Worm (Caenorhabditis elegans): Measurements from ENCODE around the gene K07F5.22.
"Not testable (repeated sequence)": the region's sequence is repeated elsewhere in the genome, so short reads cannot be mapped to it uniquely, and the experiment has no call there.

Gene K07F5.22

ce11 chrIV:9889857-9890256, 25.0 kb downstream of the K07F5.22 start, which contains the start of gene ttbk-3:
Gene ttbk-3, minus strand, starts transcription at chrIV:9889957.
- TF ChIP-seq ref-2 (tag; optimal IDR thresholded peaks at IDR 0.05) (no peak), ceh-6 (GFP tag; optimal IDR thresholded peaks at IDR 0.05) (no peak), nfya-1 (tag; optimal IDR thresholded peaks at IDR 0.05) (no peak), pax-1 (tag; optimal IDR thresholded peaks at IDR 0.05) (no peak), Y22D7AL.16 (tag; optimal IDR thresholded peaks at IDR 0.05) (no peak), npax-4 (tag; optimal IDR thresholded peaks at IDR 0.05) (no peak), dmd-4 (tag; optimal IDR thresholded peaks at IDR 0.05; ENCODE audit: borderline replicate concordance) (no peak), unc-3 (GFP tag; conservative IDR thresholded peaks at IDR 0.05) (no peak), unc-3 (tag; optimal IDR thresholded peaks at IDR 0.05) (no peak), ceh-18 (tag; optimal IDR thresholded peaks at IDR 0.05) (no peak), ceh-48 (tag; optimal IDR thresholded peaks at IDR 0.05) (no peak), ceh-9 (tag; optimal IDR thresholded peaks at IDR 0.05) (no peak), hlh-13 (GFP tag; optimal IDR thresholded peaks at IDR 0.05) (no peak), hlh-8 (tag; optimal IDR thresholded peaks at IDR 0.05) (no peak), pag-3 (tag; optimal IDR thresholded peaks at IDR 0.05; ENCODE audit: borderline replicate concordance) (no peak), unc-55 (GFP tag; optimal IDR thresholded peaks at IDR 0.05) (no peak), ttx-3 (tag; optimal IDR thresholded peaks at IDR 0.05) (no peak), ceh-31 (tag; optimal IDR thresholded peaks at IDR 0.05) (no peak), che-1 (tag; optimal IDR thresholded peaks at IDR 0.05) (no peak), ceh-30 (tag; optimal IDR thresholded peaks at IDR 0.05) (no peak), ceh-34 (tag; optimal IDR thresholded peaks at IDR 0.05) (no peak)

ce11 chrIV:9891938-9892337, 27.1 kb downstream of the K07F5.22 start, which contains the start of gene F32B6.4:
Gene F32B6.4, minus strand, starts transcription at chrIV:9892038.
- TF ChIP-seq ceh-2 (tag; optimal IDR thresholded peaks at IDR 0.05) (no peak), nhr-11 (tag; optimal IDR thresholded peaks at IDR 0.05) (no peak), ama-1 (optimal IDR thresholded peaks at IDR 0.05) (no peak), hlh-15 (tag; optimal IDR thresholded peaks at IDR 0.05) (no peak), sox-4 (tag; optimal IDR thresholded peaks at IDR 0.05) (no peak), T23F11.4 (GFP tag; optimal IDR thresholded peaks at IDR 0.05) (no peak), ref-2 (tag; optimal IDR thresholded peaks at IDR 0.05) (no peak), unc-55 (GFP tag; optimal IDR thresholded peaks at IDR 0.05) (no peak), eyg-1 (tag; optimal IDR thresholded peaks at IDR 0.05) (no peak), sox-2 (GFP tag; IDR thresholded peaks at IDR 0.05) (no peak), ceh-9 (tag; optimal IDR thresholded peaks at IDR 0.05) (no peak), elt-4 (tag; optimal IDR thresholded peaks at IDR 0.05) (no peak)

DNA sequence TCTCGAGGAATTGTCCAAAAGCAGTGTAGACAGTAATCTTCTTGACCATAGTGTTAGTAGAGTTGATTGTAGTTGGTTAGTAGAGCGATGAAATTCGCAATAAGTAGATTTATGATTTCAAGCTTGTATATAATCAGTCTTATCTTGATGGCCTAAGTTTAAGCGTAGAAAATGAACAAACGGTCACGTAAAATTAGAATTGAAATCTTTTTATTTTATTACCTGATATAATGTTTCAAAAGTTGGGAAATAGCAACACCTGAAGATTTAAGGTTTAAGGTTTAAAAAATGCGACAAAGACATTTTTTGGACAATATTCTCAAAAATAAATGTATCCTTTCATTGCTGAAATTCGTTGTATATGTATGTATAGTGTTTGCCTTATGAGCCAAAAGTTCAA, 28.8 kb downstream of the K07F5.22 start, which contains the start of gene sss-1:
sss-1 (minus strand) TSS at position 101 of the 400 bp plus-strand sequence.
- TF ChIP-seq lin-11, gmeb-2, nhr-11 (tag; optimal IDR thresholded peaks at IDR 0.05): not testable (repeated sequence)

DNA sequence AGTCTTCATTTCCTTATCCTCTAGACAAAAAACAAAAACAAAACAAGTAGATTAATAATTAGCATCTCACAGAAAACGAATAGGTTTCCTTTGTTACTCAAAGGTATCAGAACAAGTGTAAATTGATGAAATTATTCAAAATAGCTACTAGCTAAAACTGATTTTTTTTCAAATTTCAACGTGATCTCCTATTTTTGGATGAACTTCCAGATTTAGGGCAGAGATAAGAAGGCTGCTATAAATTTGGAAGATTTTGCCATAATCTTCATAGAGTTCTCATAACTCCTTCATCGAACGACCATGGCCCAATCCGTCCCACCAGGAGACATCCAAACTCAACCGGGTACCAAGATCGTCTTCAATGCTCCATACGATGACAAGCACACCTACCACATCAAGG, 29.5 kb downstream of the K07F5.22 start, which contains the start of gene msp-77:
msp-77 (plus strand) TSS at position 301 of the 400 bp plus-strand sequence.
- TF ChIP-seq hlh-6, syd-9, ttx-3 (tag; optimal IDR thresholded peaks at IDR 0.05): not testable (repeated sequence)

DNA sequence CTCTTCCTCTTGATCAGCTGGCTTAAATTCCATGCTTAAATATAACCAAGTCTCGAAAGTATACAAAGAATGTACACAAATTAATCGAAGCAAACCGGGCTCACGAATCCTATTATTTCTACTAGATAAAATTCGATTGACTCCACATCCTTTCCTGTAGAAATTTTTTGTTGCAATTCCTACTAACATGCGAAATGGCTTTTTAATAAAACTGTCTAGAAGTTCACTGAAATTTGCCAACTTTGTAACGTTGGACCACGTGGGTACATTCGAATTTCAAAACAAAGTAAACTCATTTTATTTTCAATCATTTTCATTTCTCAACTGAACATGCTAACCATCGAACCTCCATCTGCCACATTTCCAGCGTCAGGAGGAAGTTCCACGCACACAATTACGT, 30.2 kb downstream of the K07F5.22 start, which contains the start of gene ssp-32:
ssp-32 (plus strand) TSS at position 301 of the 400 bp plus-strand sequence.
- no peak for TF ChIP-seq sox-2 (GFP tag; IDR thresholded peaks at IDR 0.05)

Data from whole organism, late embryonic.